Worm (Caenorhabditis elegans) whole organism, L1 larva: ENCODE results near the gene srh-130.

Experiments
- aly-2 ChIP-seq: fragments of 150-350 bp; optimal IDR thresholded peaks from 2 replicates; lab custom pipeline; 2014; ENCODE audit warnings: missing biosample characterization, missing genetic modification characterization
- egl-27 ChIP-seq, 2 experiments: fragments of 150-350 bp in 1 of 2; sonication (generic microtip); optimal IDR thresholded peaks; 3 replicates each; lab custom pipeline; 2017 to 2018; ENCODE audit warnings: missing biosample characterization in 2 of 2, missing genetic modification characterization in 2 of 2, missing genetic modification reagents in 2 of 2
- jun-1 ChIP-seq: fragments of 150-350 bp; optimal IDR thresholded peaks from 2 replicates; lab custom pipeline; 2014; ENCODE audit warnings: missing biosample characterization, missing genetic modification reagents, missing genetic modification characterization
- nhr-12 ChIP-seq: sonication (generic microtip); optimal IDR thresholded peaks from 2 replicates; lab custom pipeline; 2017; ENCODE audit warnings: missing biosample characterization, missing genetic modification characterization
- nhr-84 ChIP-seq: sonication (generic microtip); optimal IDR thresholded peaks from 2 replicates; lab custom pipeline; 2017; ENCODE audit warnings: missing biosample characterization, missing genetic modification characterization
- nhr-90 ChIP-seq: sonication (generic microtip); optimal IDR thresholded peaks from 2 replicates; lab custom pipeline; 2016; ENCODE audit warnings: mild to moderate bottlenecking, missing genetic modification characterization, missing compliant biosample characterization; ENCODE audit not compliant: poor library complexity
- pax-3 ChIP-seq: fragments of 200-800 bp; sonication (Bioruptor generic); optimal IDR thresholded peaks from 2 replicates; lab custom pipeline; 2018; ENCODE audit warnings: mild to moderate bottlenecking, missing genetic modification characterization, moderate library complexity, missing compliant biosample characterization
- zip-4 ChIP-seq: fragments of 200-800 bp; sonication (Bioruptor generic); optimal IDR thresholded peaks from 2 replicates; lab custom pipeline; 2018; ENCODE audit warnings: mild to moderate bottlenecking, missing genetic modification characterization, moderate library complexity, missing compliant biosample characterization

DNA sequence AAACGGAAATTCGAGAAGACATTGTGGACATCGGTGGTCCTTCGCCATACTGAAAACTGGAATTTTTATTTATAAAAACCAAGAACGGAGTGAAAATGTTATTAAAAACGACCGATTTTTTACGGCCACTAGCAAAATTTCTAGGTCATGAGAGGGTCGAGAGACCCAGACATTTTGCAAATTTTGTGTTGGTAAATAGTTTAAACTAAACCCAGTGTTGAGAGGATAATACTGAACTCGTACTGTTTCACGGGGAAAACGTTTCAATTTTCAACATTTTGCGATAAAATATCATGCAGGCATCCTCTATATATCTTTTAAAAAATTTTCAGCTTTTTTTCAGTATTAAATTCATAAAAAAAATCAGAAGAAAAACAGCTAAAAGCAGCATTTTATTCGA lies 31.9 kb upstream of the srh-130 start, which contains the start of gene C04F5.9:
- no peak for TF ChIP-seq aly-2
- TF ChIP-seq jun-1 (tag; lab: Kevin White, UChicago): no peak
- TF ChIP-seq nhr-90 (tag; lab: Kevin White, UChicago): no peak
- no peak for TF ChIP-seq nhr-84 (tag; lab: Kevin White, UChicago)
- no peak for TF ChIP-seq zip-4 (GFP tag; lab: Kevin White, UChicago)
- TF ChIP-seq egl-27 (tag; optimal IDR thresholded peaks at IDR 0.05; lab: Kevin White, UChicago): no peak
- no peak for TF ChIP-seq pax-3
- no peak for TF ChIP-seq nhr-12 (tag; lab: Kevin White, UChicago)
